Worm (Caenorhabditis elegans) whole organism, dauer: ENCODE measurements around the gene daf-31.

Source experiments
- unc-62 ChIP-seq: sonication (generic microtip); optimal IDR thresholded peaks from 2 replicates; lab custom pipeline; 2017; ENCODE audit warnings: missing biosample characterization, missing genetic modification reagents, missing genetic modification characterization

Gene daf-31

ce11 chrIV:8289580-8290323 lies at the start of gene daf-31:
Gene daf-31 (plus strand): TSS chrIV:8290273.
- TF ChIP-seq unc-62 = no peak

- no peak for TF ChIP-seq unc-62
Measured at ce11 chrIV:8241312-8241833, 48.7 kb upstream of the daf-31 start.

DNA sequence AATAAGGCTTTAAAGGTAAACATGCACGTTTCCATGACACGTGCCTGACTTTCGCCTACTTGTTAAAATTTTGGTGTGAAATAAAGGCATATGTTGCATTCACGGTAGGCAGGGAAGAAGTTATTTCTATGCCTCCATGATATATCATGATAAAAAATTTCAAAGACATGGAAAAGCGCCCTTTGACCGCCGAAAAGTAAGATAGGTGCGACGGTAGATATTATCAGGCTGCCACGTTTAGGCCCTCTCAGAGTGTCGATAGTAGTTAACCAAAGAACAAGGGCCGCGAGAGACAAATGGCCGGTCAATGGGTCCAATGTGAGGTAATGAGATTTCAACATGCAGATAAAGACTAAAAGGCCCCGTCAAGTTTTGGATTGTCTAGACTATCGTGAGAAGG lies 46.9 kb upstream of the daf-31 start:
- TF ChIP-seq unc-62 = no peak

DNA sequence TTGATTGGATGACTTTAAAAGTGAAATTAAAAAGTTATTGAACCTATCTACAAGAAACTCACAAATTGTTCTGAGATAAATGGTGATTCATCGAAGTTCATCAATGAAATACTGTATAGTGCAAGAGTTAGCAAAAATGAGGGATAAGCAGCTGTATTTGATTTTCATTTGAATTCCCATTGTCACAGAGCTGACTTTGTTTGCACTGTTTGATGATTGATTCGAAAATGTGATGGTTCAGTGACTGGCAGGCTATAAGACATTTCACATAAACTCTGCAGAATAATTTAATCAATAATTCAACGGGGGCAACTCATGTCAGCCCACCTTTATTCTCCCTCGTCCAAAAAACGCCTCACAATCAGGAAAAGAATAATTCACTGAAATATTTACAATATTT lies 46.5 kb upstream of the daf-31 start, which contains the start of gene T09A12.8:
TSS of gene T09A12.8 (minus strand) at position 101 of the 400 bp plus-strand sequence.
- no peak for TF ChIP-seq unc-62

DNA sequence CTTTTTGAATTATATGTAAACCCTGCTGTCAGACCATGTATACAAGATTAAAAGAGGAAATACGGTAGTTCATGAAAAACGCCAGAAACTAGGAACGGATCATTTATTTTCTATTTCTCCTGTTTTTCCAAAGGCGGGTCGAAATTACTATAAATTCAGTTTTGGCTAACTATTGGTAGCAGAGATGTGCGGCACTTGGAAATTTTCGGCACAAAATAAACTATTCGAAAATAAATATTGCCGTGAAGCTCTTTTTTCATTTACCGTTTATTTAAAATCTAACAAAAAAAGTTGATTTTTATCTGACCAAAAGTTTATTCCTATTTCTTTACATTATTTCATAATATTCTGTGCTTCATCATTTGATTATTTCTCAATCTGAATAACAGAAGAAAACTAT lies 46.0 kb upstream of the daf-31 start, which contains the start of gene T09A12.1:
TSS of gene T09A12.1 (plus strand) at position 301 of the 400 bp plus-strand sequence.
- no peak for TF ChIP-seq unc-62

ce11 chrIV:8247341-8247740 lies 42.7 kb upstream of the daf-31 start:
- TF ChIP-seq unc-62 = no peak

DNA sequence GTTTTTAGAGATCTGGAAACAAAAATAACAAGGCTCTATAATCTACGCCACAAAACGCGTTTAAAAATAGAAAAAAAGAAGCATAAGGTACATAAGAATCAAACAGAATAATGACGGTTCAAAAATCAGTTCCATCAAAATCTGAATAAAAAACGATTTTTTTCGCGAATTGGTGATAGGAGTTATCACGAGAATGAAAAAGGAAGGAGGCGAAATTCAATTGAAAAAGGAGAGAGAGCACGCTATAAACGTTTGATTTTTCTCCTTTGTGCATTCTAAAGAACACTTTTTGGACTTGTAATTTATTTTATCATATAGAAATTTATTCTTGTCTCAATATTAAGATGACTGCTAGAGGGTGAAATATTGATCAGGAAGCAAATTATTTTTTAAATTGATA lies 38.7 kb upstream of the daf-31 start:
- no peak for TF ChIP-seq unc-62

- TF ChIP-seq unc-62 = no peak
Measured at ce11 chrIV:8252856-8253255, 37.2 kb upstream of the daf-31 start.

ce11 chrIV:8254193-8254592 lies 35.9 kb upstream of the daf-31 start:
- no peak for TF ChIP-seq unc-62

- no peak for TF ChIP-seq unc-62
Measured at ce11 chrIV:8255221-8255620, 34.9 kb upstream of the daf-31 start.

ce11 chrIV:8259904-8260303 lies 30.2 kb upstream of the daf-31 start, which contains the start of gene K07H8.7:
Gene K07H8.7 (minus strand): TSS chrIV:8260004.
- no peak for TF ChIP-seq unc-62

DNA sequence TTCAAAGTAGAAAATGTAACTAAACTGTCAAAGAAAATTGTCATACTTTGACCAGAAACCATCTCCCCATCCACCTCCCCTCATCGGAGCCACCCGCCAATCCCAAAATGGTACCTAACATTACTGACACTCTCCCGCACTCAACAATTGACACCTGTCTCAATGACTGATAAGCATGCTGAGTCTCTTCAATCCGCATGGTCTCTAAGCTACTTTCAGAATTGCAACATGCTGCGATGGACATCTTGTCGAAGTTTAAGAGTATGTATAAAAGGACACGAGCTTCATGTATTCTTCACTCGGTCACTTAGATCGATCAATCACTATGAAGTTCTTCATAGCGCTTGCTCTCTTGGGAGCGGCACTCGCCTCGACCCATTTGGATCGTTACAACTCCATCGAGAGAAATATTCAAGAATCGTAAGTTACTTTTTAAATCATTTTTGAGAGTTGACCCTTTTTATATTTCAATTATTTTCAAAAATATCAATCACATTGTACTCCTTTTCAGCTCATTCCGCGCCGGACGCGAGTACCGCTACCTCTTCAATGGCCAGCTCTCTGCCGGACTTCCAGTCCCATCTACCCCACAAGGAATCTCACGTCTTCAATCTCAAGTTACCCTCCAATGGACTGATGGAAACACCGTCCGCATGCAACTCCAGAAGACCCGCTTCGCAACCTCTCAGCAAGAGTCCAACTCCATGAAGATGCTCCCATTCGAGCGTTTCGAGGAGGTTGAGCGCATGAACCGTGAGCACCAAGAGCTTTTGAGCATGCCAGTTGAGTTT lies 29.0 kb upstream of the daf-31 start, which contains the start of gene vit-6:
TSS of gene vit-6 (plus strand) at position 310 of the 791 bp plus-strand sequence.
- no peak for TF ChIP-seq unc-62

DNA sequence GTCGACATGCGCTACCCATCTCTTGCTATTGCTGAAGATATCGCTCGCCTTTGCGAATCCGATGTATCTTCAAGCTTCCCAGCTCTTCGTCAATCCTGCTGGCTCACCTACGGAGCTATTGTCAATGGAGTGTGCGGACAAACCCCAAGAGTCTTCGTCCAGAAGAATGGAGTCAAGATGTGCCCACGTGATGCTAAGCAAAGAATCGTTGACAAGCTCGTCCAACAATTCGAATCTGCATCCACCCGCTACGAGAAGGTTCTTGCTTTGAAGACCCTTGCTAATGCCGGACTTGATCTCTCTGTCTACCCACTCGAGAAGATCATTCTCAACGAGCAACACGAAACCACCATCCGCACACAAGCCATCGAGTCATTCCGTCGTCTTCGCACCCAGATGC lies 27.4 kb upstream of the daf-31 start:
- TF ChIP-seq unc-62 = no peak

DNA sequence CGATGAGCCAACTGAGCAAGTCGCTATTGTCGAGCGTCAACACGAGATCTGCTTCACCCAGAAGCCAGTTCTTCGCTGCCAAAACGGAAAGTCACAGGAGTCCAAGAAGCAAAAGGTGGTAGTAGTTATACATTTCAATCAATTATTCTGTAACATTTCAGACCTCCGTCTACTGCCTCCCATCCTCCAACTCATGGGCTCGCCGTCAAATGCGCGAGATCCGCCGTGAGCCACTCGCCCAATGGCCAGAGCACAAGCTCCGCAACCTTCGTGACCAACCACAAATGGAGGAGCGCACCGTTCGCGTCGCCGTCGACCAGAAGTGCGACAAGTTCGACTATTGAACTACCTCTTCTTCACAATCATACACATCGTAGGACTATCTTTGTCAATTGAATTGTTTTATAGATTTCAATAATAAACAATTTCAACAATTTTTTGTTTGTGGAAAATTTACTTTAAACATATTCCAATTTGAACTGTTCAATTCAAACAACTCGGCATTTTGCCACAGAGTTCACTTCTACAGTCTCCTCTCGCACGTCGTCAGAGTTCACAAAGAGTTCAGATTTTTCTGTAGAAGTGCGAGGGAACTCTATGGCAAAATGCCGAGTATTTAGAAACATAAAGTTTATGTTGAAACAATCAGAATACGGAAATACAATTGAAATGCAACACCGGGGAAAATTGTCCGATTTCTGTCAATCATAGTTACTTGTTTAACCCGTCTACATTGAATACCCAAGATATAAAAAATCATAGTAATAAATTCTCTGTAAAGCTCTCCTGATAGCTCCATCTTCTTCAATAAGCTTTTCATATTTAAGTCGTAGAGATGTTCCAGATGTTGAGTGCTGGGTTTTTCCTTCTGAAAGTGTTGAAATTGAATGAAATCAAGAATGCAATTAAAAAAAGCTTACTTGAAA lies 23.8 kb upstream of the daf-31 start:
- no peak for TF ChIP-seq unc-62

- no peak for TF ChIP-seq unc-62
Measured at ce11 chrIV:8268024-8268423, 22.0 kb upstream of the daf-31 start, which contains the start of the genes K07H8.5 and K07H8.8. Gene K07H8.5 (plus strand): TSS chrIV:8268324. Gene K07H8.8 (minus strand): TSS chrIV:8268412.

- TF ChIP-seq unc-62 = no peak
Measured at ce11 chrIV:8273334-8273733, 16.7 kb upstream of the daf-31 start.
